Fruit fly (Drosophila melanogaster): ENCODE results near the gene CG4619.

Gene CG4619

dm6 chr2L:9948520-9948858 is 9.8 kb downstream of the CG4619 start:
- no peak for TF ChIP-seq NC2α (GFP tag; optimal IDR thresholded peaks at IDR 0.05)
- TF ChIP-seq CG7271 (tag; optimal IDR thresholded peaks at IDR 0.05), result no peak
- TF ChIP-seq bowl (GFP tag; IDR thresholded peaks at IDR 0.05), result no peak
- no peak for TF ChIP-seq CG16779 (GFP tag; IDR thresholded peaks at IDR 0.05)
- TF ChIP-seq ac (GFP tag; optimal IDR thresholded peaks at IDR 0.05), result no peak
- no peak for TF ChIP-seq CG12155 (GFP tag; optimal IDR thresholded peaks at IDR 0.05)
- TF ChIP-seq Hr78 (GFP tag; optimal IDR thresholded peaks at IDR 0.05), result peak in 1 of 2 experiments; percentile 28
- peak; percentile 16 for TF ChIP-seq Fer3 (tag; optimal IDR thresholded peaks at IDR 0.05)
- no peak for TF ChIP-seq Hey (tag; optimal IDR thresholded peaks at IDR 0.05)
- TF ChIP-seq Ets65A (GFP tag), result peak; percentile 55
- TF ChIP-seq cas (GFP tag; IDR thresholded peaks at IDR 0.05), result no peak
- TF ChIP-seq hth (optimal IDR thresholded peaks at IDR 0.05), result no peak
- TF ChIP-seq CG12769 (tag; optimal IDR thresholded peaks at IDR 0.05), result no peak
- no peak for TF ChIP-seq CG12744 (GFP tag; optimal IDR thresholded peaks at IDR 0.05)
- no peak for TF ChIP-seq CG15479 (GFP tag; optimal IDR thresholded peaks at IDR 0.05)
- no peak for TF ChIP-seq Camta (GFP tag; optimal IDR thresholded peaks at IDR 0.05)
- TF ChIP-seq Deaf1 (tag; optimal IDR thresholded peaks at IDR 0.05), result no peak
- no peak for TF ChIP-seq Hsf (GFP tag; optimal IDR thresholded peaks at IDR 0.05)
- TF ChIP-seq ssp (GFP tag; IDR thresholded peaks at IDR 0.05), result no peak
- no peak for TF ChIP-seq lilli (GFP tag; optimal IDR thresholded peaks at IDR 0.05)
- TF ChIP-seq NC2β (GFP tag; optimal IDR thresholded peaks at IDR 0.05), result no peak

- TF ChIP-seq nom (GFP tag; optimal IDR thresholded peaks at IDR 0.05) (peak; percentile 60), nmo (GFP tag; optimal IDR thresholded peaks at IDR 0.05) (no peak), CG12744 (GFP tag; optimal IDR thresholded peaks at IDR 0.05) (no peak), BtbVII (GFP tag; optimal IDR thresholded peaks at IDR 0.05) (peak; percentile 35), exex (tag; optimal IDR thresholded peaks at IDR 0.05) (peak; percentile 88), CG30403 (GFP tag; optimal IDR thresholded peaks at IDR 0.05) (no peak), CG2678 (tag; optimal IDR thresholded peaks at IDR 0.05) (peak; percentile 3), CG6854 (GFP tag; optimal IDR thresholded peaks at IDR 0.05) (no peak), CG18011 (GFP tag; optimal IDR thresholded peaks at IDR 0.05) (peak; percentile 56), Med (GFP tag) (peak; percentile 36), Rfx (GFP tag; IDR thresholded peaks at IDR 0.05) (no peak), grn (GFP tag; optimal IDR thresholded peaks at IDR 0.05) (peak; percentile 24), br (optimal IDR thresholded peaks at IDR 0.05) (no peak), sug (tag; optimal IDR thresholded peaks at IDR 0.05) (peak; percentile 65), CG13296 (GFP tag; optimal IDR thresholded peaks at IDR 0.05) (peak; percentile 29), corto (GFP tag; optimal IDR thresholded peaks at IDR 0.05) (peak; percentile 58), mirr (GFP tag; optimal IDR thresholded peaks at IDR 0.05) (peak; percentile 55), Pdp1 (GFP tag; optimal IDR thresholded peaks at IDR 0.05) (peak in 1 of 2 experiments; percentile 36), nerfin-1 (tag; optimal IDR thresholded peaks at IDR 0.05) (no peak), GATAe (GFP tag; conservative IDR thresholded peaks at IDR 0.05) (peak; percentile 51), pb (GFP tag; optimal IDR thresholded peaks at IDR 0.05) (no peak), CG4424 (GFP tag; optimal IDR thresholded peaks at IDR 0.05) (no peak), chinmo (GFP tag; IDR thresholded peaks at IDR 0.05; ENCODE audit: partially characterized antibody) (0 out of 4 replicates have a peak, but pooled peaks have one; percentile 6), gro (GFP tag; optimal IDR thresholded peaks at IDR 0.05) (peak; percentile 4), CG7357 (GFP tag; IDR thresholded peaks at IDR 0.05) (no peak), schlank (tag; optimal IDR thresholded peaks at IDR 0.05) (no peak), CoRest (tag; optimal IDR thresholded peaks at IDR 0.05) (no peak), CG13894 (tag; optimal IDR thresholded peaks at IDR 0.05) (peak; percentile 25), CG34376 (GFP tag; optimal IDR thresholded peaks at IDR 0.05) (peak; percentile 91), CG10543 (GFP tag; optimal IDR thresholded peaks at IDR 0.05) (peak; percentile 39)
Observed at dm6 chr2L:9949178-9950062, 10.8 kb downstream of the CG4619 start.
